Fruit fly (Drosophila melanogaster) whole organism, pupa: ENCODE measurements around the gene mgl.

ENCODE experiments used
- CG10348 ChIP-seq: fragments of 200-800 bp; sonication (Bioruptor generic); IDR thresholded peaks from 2 replicates; pipeline ENCODE4 v1.3.6; 2022; ENCODE audit warnings: missing biosample characterization, missing genetic modification characterization
- CG12605 ChIP-seq: fragments of 200-800 bp; sonication (Bioruptor generic); IDR thresholded peaks from 2 replicates; pipeline ENCODE4 v1.3.6; 2022; ENCODE audit warnings: missing biosample characterization, missing genetic modification characterization
- CG13204 ChIP-seq: fragments of 200-800 bp; sonication (Bioruptor generic); optimal IDR thresholded peaks from 2 replicates; lab custom pipeline; 2018; ENCODE audit warnings: missing biosample characterization, mild to moderate bottlenecking, missing genetic modification characterization, moderate library complexity
- CG15710 ChIP-seq: fragments of 200-800 bp; sonication (Bioruptor generic); optimal IDR thresholded peaks from 2 replicates; lab custom pipeline; 2018; ENCODE audit warnings: missing biosample characterization, mild to moderate bottlenecking, missing genetic modification characterization, moderate library complexity
- CG17806 ChIP-seq: fragments of 200-800 bp; sonication (Bioruptor generic); optimal IDR thresholded peaks from 2 replicates; lab custom pipeline; 2018; ENCODE audit warnings: missing biosample characterization, mild to moderate bottlenecking, missing genetic modification characterization, moderate library complexity
- CG32121 ChIP-seq: fragments of 200-800 bp; sonication (Bioruptor generic); IDR thresholded peaks from 2 replicates; pipeline ENCODE4 v1.3.6; 2022; ENCODE audit warnings: missing biosample characterization, missing genetic modification characterization
- CG34367 ChIP-seq: fragments of 200-800 bp; sonication (Bioruptor generic); optimal IDR thresholded peaks from 2 replicates; lab custom pipeline; 2018; ENCODE audit warnings: missing biosample characterization, mild to moderate bottlenecking, missing genetic modification characterization
- CG4496 ChIP-seq: fragments of 200-800 bp; sonication (Bioruptor generic); IDR thresholded peaks from 3 replicates; pipeline ENCODE4 v1.3.6; 2022; ENCODE audit warnings: missing biosample characterization, missing genetic modification characterization
- CG8159 ChIP-seq: fragments of 200-800 bp; sonication (Bioruptor generic); optimal IDR thresholded peaks from 3 replicates; lab custom pipeline; 2018; ENCODE audit warnings: missing biosample characterization, mild to moderate bottlenecking, missing genetic modification characterization, moderate library complexity
- CG8301 ChIP-seq: fragments of 200-800 bp; sonication (Bioruptor generic); optimal IDR thresholded peaks from 2 replicates; lab custom pipeline; 2018; ENCODE audit warnings: missing biosample characterization, mild to moderate bottlenecking, missing genetic modification characterization
- CG9948 ChIP-seq: fragments of 200-800 bp; sonication (Bioruptor generic); optimal IDR thresholded peaks from 2 replicates; lab custom pipeline; 2018; ENCODE audit warnings: missing biosample characterization, mild to moderate bottlenecking, missing genetic modification characterization, moderate library complexity
- D1 ChIP-seq: fragments of 200-800 bp; sonication (Bioruptor generic); optimal IDR thresholded peaks from 2 replicates; lab custom pipeline; 2018; ENCODE audit warnings: missing biosample characterization, mild to moderate bottlenecking, missing genetic modification characterization, moderate library complexity
- EcR ChIP-seq: fragments of 200-800 bp; sonication (Bioruptor generic); optimal IDR thresholded peaks from 3 replicates; lab custom pipeline; 2019; ENCODE audit warnings: missing biosample characterization, missing genetic modification characterization, mild to moderate bottlenecking, moderate library complexity, missing genetic modification reagents
- Ets98B ChIP-seq: fragments of 200-800 bp; sonication (Bioruptor generic); IDR thresholded peaks from 2 replicates; pipeline ENCODE4 v1.3.6; 2022; ENCODE audit warnings: missing biosample characterization, missing genetic modification characterization
- Pif1B ChIP-seq: fragments of 200-800 bp; sonication (Bioruptor generic); optimal IDR thresholded peaks from 3 replicates; lab custom pipeline; 2016; ENCODE audit warnings: missing biosample characterization, missing genetic modification characterization
- Snoo ChIP-seq: fragments of 200-800 bp; sonication (Bioruptor generic); optimal IDR thresholded peaks from 3 replicates; lab custom pipeline; 2017; ENCODE audit warnings: missing biosample characterization, mild to moderate bottlenecking, missing genetic modification characterization, inconsistent platforms
- fd96Ca ChIP-seq: fragments of 200-800 bp; sonication (Bioruptor generic); IDR thresholded peaks from 3 replicates; pipeline ENCODE4 v1.3.6; 2022; ENCODE audit warnings: missing biosample characterization, missing genetic modification characterization
- gl ChIP-seq: fragments of 200-800 bp; sonication (Bioruptor generic); optimal IDR thresholded peaks from 2 replicates; lab custom pipeline; 2018; ENCODE audit warnings: missing biosample characterization, mild to moderate bottlenecking, missing genetic modification characterization

mgl gene

DNA sequence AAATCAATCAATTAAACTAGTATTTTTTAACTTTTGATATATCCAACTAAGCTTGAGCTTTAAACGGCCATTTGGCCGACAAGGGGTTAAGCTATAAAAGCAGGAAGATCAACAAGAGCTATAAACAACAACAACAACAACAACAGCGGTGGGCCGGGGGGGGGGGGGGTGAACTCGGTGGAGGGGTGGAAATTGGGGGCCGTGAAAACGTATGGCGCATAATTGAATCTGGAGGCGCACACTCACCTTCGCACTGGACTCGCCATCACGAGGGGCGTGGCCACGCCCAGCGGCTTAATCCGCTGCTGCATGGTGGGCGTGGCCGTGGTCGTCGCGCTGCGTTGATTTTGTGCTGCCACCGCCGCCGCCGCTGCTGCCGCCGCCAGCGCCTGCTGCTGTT is 167.7 kb downstream of the mgl start:
- no peak for TF ChIP-seq CG15710
- TF ChIP-seq CG13204: no peak
- no peak for TF ChIP-seq Pif1B (GFP tag; lab: Kevin White, UChicago)
- no peak for TF ChIP-seq Ets98B
- TF ChIP-seq CG17806: no peak
- TF ChIP-seq CG4496 (GFP tag; lab: Robert Waterston, UW): 0 out of 3 replicates have a peak, but pooled peaks have one; percentile 9
- no peak for TF ChIP-seq fd96Ca (GFP tag; lab: Robert Waterston, UW)
- peak; percentile 15 for TF ChIP-seq CG8301

DNA sequence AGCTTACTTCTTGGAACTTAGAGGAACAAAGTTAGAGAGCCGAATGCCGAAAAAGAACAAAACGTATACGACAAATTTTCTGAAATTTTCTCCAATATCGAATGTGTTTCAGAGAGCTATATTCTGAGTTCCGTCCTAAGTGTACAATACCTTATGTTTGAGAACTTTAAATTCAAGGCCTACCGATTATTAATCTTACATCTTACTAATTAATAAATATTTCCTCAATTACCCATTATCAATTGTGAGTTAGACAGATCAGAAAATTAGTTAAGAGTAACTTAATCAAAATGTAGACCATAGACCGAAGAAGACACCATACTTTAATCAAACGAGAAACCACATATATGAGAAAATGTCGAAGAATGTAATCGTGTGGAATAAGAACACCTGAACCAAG is 169.5 kb downstream of the mgl start, which contains the start of gene CG34450:
CG34450 (minus strand) TSS at position 101 of the 400 bp plus-strand sequence.
- no peak for TF ChIP-seq D1 (tag; lab: Kevin White, UChicago)
- TF ChIP-seq CG10348 (GFP tag; lab: Robert Waterston, UW): no peak
- no peak for TF ChIP-seq fd96Ca (GFP tag; lab: Robert Waterston, UW)
- no peak for TF ChIP-seq EcR (GFP tag; lab: Kevin White, UChicago)
- no peak for TF ChIP-seq Snoo
- TF ChIP-seq CG12605 (GFP tag; lab: Robert Waterston, UW): no peak
- TF ChIP-seq CG32121 (GFP tag; lab: Robert Waterston, UW): no peak

DNA sequence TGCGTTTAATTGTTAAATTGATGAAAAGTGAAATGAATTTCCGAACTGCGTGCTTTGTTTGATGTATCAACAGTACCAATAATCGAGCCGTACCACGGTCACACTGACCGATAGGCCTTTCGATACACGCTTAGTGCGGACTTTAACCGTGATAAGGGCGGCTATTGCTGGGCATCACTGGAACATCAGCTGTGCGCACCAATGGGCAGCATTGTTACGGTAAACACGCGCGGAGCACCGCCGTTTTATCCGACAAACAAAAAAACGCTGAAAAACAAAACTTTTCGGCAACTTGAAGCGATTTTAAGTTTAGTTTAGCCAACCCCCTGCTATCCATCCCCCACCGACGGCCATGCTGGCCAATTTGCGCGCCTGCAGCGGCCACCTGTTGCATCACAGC is 180.8 kb downstream of the mgl start, which contains the start of the genes c12.1 and c12.2:
c12.1 (minus strand) TSS at position 84 of the 400 bp plus-strand sequence.
c12.2 (plus strand) TSS at position 220 of the 400 bp plus-strand sequence.
- TF ChIP-seq CG32121 (GFP tag; lab: Robert Waterston, UW) (no peak), CG12605 (GFP tag; lab: Robert Waterston, UW) (peak; percentile 51; the same call in 1 of the 2 replicates), CG10348 (GFP tag; lab: Robert Waterston, UW) (no peak)
- TF ChIP-seq, all 21 proteins: peak for 1

DNA sequence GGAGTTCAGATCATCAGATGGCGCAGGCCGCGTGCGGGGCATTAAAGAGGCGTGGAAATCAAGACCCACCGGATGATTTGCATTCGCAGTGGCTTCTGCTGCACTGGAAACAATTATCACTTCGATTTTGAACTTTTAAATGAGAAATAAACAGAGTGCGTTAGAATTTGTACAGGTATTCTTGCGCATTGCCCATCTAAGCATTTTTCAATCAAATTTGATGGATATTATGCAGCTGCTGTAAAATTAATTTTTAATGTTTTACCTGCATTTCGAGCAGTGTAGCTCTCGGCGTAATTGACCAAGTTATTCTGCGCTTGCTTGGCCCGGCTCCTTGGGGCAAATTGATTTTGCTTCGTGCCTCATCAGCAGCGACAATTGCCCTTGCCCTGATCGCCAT is 182.8 kb downstream of the mgl start:
- TF ChIP-seq Ets98B (no peak), EcR (GFP tag; lab: Kevin White, UChicago) (no peak), CG15710 (no peak), CG34367 (tag; lab: Kevin White, UChicago) (peak; percentile 3), CG8159 (tag; lab: Kevin White, UChicago) (peak; percentile 28), CG9948 (peak; percentile 15), Pif1B (GFP tag; lab: Kevin White, UChicago) (no peak), CG12605 (GFP tag; lab: Robert Waterston, UW) (no peak), CG17806 (peak; percentile 14), CG13204 (no peak)
- TF ChIP-seq, all 21 proteins: peak for 4

DNA sequence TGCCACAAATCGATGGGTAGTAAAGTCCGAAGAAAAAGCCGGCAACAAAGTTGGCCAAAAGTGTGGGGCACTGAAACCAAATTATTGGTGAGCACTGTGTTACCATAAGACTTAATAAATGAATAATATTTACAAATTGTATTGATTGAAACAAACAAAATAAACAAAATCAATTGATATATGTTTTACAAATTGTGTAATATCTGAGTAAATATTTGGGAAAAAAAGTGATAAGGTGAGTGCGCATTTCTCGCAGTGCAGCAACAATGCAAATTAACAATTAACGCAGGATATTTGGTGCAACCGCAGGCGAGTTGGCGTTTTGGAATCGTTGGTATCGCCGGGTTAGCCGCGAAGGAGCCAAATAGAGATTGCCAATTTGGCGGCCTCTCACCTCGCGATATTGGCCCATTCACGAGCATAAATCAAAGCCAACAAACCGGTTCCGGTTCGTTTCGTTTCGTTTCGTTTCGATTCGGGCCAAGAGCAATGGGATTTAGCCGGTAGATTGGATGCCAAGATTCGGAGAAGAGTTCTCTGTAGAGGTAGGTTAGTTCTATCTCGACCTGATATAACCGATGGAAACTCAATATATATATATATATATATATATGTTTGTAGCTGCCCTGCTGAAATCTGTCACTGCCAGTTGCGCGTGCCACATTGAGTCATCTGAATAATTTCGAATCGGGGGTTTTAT is 189.8 kb downstream of the mgl start:
- TF ChIP-seq Pif1B (GFP tag; lab: Kevin White, UChicago) (no peak), CG8301 (no peak), gl (no peak), CG17806 (no peak), CG9948 (peak; percentile 1), CG8159 (tag; lab: Kevin White, UChicago) (peak; percentile 22)
